Worm (Caenorhabditis elegans) whole organism, L3 larva: Measurements from ENCODE around the gene C37C3.18.

Experiments
- ama-1 ChIP-seq: fragments of 150-350 bp; optimal IDR thresholded peaks from 2 replicates; lab custom pipeline; 2018
- elt-1 ChIP-seq: fragments of 150-350 bp; optimal IDR thresholded peaks from 2 replicates; lab custom pipeline; 2014; ENCODE audit warnings: missing biosample characterization, missing genetic modification characterization
- elt-3 ChIP-seq, 3 experiments: fragments of 150-350 bp in 1 of 3; sonication (generic microtip) in 2 of 3; optimal IDR thresholded peaks; 2 replicates in 2 of 3; 4 replicates in 1 of 3; lab custom pipeline; 2014 to 2017; ENCODE audit warnings: missing biosample characterization in 3 of 3, missing genetic modification characterization in 3 of 3
- fos-1 ChIP-seq: fragments of 150-350 bp; optimal IDR thresholded peaks from 2 replicates; lab custom pipeline; 2014; ENCODE audit warnings: missing biosample characterization, missing genetic modification characterization
- lin-39 ChIP-seq: fragments of 150-350 bp; optimal IDR thresholded peaks from 2 replicates; lab custom pipeline; 2018; ENCODE audit warnings: missing biosample characterization, missing genetic modification reagents, missing genetic modification characterization
- tbx-2 ChIP-seq: sonication (generic microtip); optimal IDR thresholded peaks from 2 replicates; lab custom pipeline; 2016; ENCODE audit warnings: mild to moderate bottlenecking, missing genetic modification characterization, missing compliant biosample characterization

- TF ChIP-seq ama-1 (lab: Kevin White, UChicago) (peak; percentile 8), fos-1 (tag; lab: Kevin White, UChicago) (no peak), elt-3 (tag; optimal IDR thresholded peaks at IDR 0.05; lab: Kevin White, UChicago) (no peak), lin-39 (no peak), elt-1 (tag; lab: Kevin White, UChicago) (no peak), tbx-2 (no peak)
These were observed 6.5 kb upstream of the C37C3.18 start for ce11 chrV:7848251-7848650.
